In genomic region chrIII:13310552-13310951, ce11 we compare ENCODE assay signal across 6 worm cellular contexts.
TF ChIP-seq lines count a peak whose summit lies in the region.

No protein-coding gene starts in this region.

TF ChIP-seq in whole organism, L1 larva, 84 proteins besides CTCF, POLR2A, EP300 and RAD21 (continues in another document):
- TF ChIP-seq nhr-28 (tag; optimal IDR thresholded peaks at IDR 0.05; lab: Kevin White, UChicago) (no peak), sup-37 (GFP tag; optimal IDR thresholded peaks at IDR 0.05; lab: Kevin White, UChicago) (no peak), nhr-19 (GFP tag; conservative IDR thresholded peaks at IDR 0.05; lab: Robert Waterston, UW) (0 out of 2 replicates have a peak, but pooled peaks have one; percentile 2), hpl-2 (GFP tag; optimal IDR thresholded peaks at IDR 0.05; lab: Kevin White, UChicago) (no peak), pqm-1 (tag; optimal IDR thresholded peaks at IDR 0.05; lab: Kevin White, UChicago) (no peak), dsc-1 (tag; optimal IDR thresholded peaks at IDR 0.05; lab: Kevin White, UChicago) (no peak), mep-1 (tag; optimal IDR thresholded peaks at IDR 0.05; lab: Kevin White, UChicago) (peak; percentile 31), jun-1 (tag; optimal IDR thresholded peaks at IDR 0.05; lab: Kevin White, UChicago) (peak; percentile 8), mdl-1 (tag; optimal IDR thresholded peaks at IDR 0.05; lab: Kevin White, UChicago) (no peak), zip-4 (GFP tag; optimal IDR thresholded peaks at IDR 0.05; lab: Kevin White, UChicago) (no peak), efl-1 (optimal IDR thresholded peaks at IDR 0.05; lab: Kevin White, UChicago) (peak in 1 of 2 experiments; percentile 11), efl-1 (GFP tag; optimal IDR thresholded peaks at IDR 0.05 in 1 of 2; lab: Kevin White, UChicago) (peak; percentile 45 to 95), snu-23 (GFP tag; optimal IDR thresholded peaks at IDR 0.05; lab: Kevin White, UChicago) (peak; percentile 57), nhr-90 (tag; optimal IDR thresholded peaks at IDR 0.05; lab: Kevin White, UChicago; ENCODE audit: poor library complexity) (no peak), lin-15B (tag; optimal IDR thresholded peaks at IDR 0.05; lab: Kevin White, UChicago) (no peak)

TF ChIP-seq in whole organism, L2 larva, 48 proteins besides CTCF, POLR2A, EP300 and RAD21 (continues in another document):
- TF ChIP-seq nhr-10 (tag; optimal IDR thresholded peaks at IDR 0.05; lab: Kevin White, UChicago) (no peak), mab-5 (tag; optimal IDR thresholded peaks at IDR 0.05; lab: Kevin White, UChicago) (no peak), sma-9 (GFP tag; optimal IDR thresholded peaks at IDR 0.05; lab: Kevin White, UChicago) (no peak), sma-9 (tag; optimal IDR thresholded peaks at IDR 0.05; lab: Kevin White, UChicago) (no peak), C34F6.9 (tag; optimal IDR thresholded peaks at IDR 0.05; lab: Kevin White, UChicago) (peak; percentile 11), aly-2 (tag; optimal IDR thresholded peaks at IDR 0.05; lab: Kevin White, UChicago) (no peak), R02D3.7 (tag; optimal IDR thresholded peaks at IDR 0.05; lab: Kevin White, UChicago) (no peak), ceh-82 (tag; optimal IDR thresholded peaks at IDR 0.05; lab: Kevin White, UChicago) (no peak), elt-3 (tag; optimal IDR thresholded peaks at IDR 0.05; lab: Kevin White, UChicago) (no peak), ztf-11 (tag; optimal IDR thresholded peaks at IDR 0.05; lab: Kevin White, UChicago) (no peak), peb-1 (tag; optimal IDR thresholded peaks at IDR 0.05; lab: Kevin White, UChicago) (no peak), lsy-2 (tag; optimal IDR thresholded peaks at IDR 0.05; lab: Kevin White, UChicago) (peak in 1 of 2 experiments; percentile 27), skn-1 (tag; optimal IDR thresholded peaks at IDR 0.05; lab: Kevin White, UChicago) (no peak), unc-55 (GFP tag; optimal IDR thresholded peaks at IDR 0.05; lab: Kevin White, UChicago) (no peak), sma-3 (GFP tag; optimal IDR thresholded peaks at IDR 0.05; lab: Kevin White, UChicago) (no peak), lin-11 (tag; optimal IDR thresholded peaks at IDR 0.05; lab: Kevin White, UChicago) (no peak), nhr-12 (tag; optimal IDR thresholded peaks at IDR 0.05; lab: Kevin White, UChicago) (no peak)

TF ChIP-seq in whole organism, L3 larva, 47 proteins besides CTCF, POLR2A, EP300 and RAD21:
- TF ChIP-seq pqm-1 (tag; optimal IDR thresholded peaks at IDR 0.05; lab: Kevin White, UChicago) (peak; percentile 56), elt-2 (tag; optimal IDR thresholded peaks at IDR 0.05; lab: Kevin White, UChicago) (peak; percentile 32), ZK546.5 (tag; optimal IDR thresholded peaks at IDR 0.05; lab: Kevin White, UChicago) (no peak), mdl-1 (tag; optimal IDR thresholded peaks at IDR 0.05; lab: Kevin White, UChicago) (no peak), snpc-4 (tag; optimal IDR thresholded peaks at IDR 0.05; lab: Kevin White, UChicago) (no peak), nhr-23 (tag; optimal IDR thresholded peaks at IDR 0.05; lab: Kevin White, UChicago) (peak; percentile 26), egl-5 (tag; optimal IDR thresholded peaks at IDR 0.05; lab: Kevin White, UChicago) (no peak), egl-27 (tag; optimal IDR thresholded peaks at IDR 0.05; lab: Kevin White, UChicago) (no peak), nhr-237 (tag; optimal IDR thresholded peaks at IDR 0.05; lab: Kevin White, UChicago) (no peak), elt-3 (tag; optimal IDR thresholded peaks at IDR 0.05; lab: Kevin White, UChicago) (no peak), ceh-16 (tag; optimal IDR thresholded peaks at IDR 0.05; lab: Kevin White, UChicago) (no peak), sea-2 (GFP tag; optimal IDR thresholded peaks at IDR 0.05; lab: Kevin White, UChicago) (no peak), nhr-25 (tag; optimal IDR thresholded peaks at IDR 0.05; lab: Kevin White, UChicago) (no peak), pha-4 (tag; optimal IDR thresholded peaks at IDR 0.05; lab: Kevin White, UChicago) (peak; percentile 67), elt-1 (tag; optimal IDR thresholded peaks at IDR 0.05; lab: Kevin White, UChicago) (no peak)

TF ChIP-seq in whole organism, L4 larva, 104 proteins besides CTCF, POLR2A, EP300 and RAD21:
- TF ChIP-seq nhr-77 (tag; optimal IDR thresholded peaks at IDR 0.05; lab: Kevin White, UChicago) (peak; percentile 67), snpc-4 (tag; optimal IDR thresholded peaks at IDR 0.05; lab: Kevin White, UChicago) (no peak), nhr-28 (tag; optimal IDR thresholded peaks at IDR 0.05; lab: Kevin White, UChicago) (peak; percentile 40), skn-1 (tag; optimal IDR thresholded peaks at IDR 0.05; lab: Kevin White, UChicago) (no peak), mep-1 (tag; optimal IDR thresholded peaks at IDR 0.05; lab: Kevin White, UChicago) (peak; percentile 6), hlh-30 (tag; optimal IDR thresholded peaks at IDR 0.05; lab: Kevin White, UChicago; ENCODE audit: insufficient read depth) (peak; percentile 69), ces-1 (GFP tag; optimal IDR thresholded peaks at IDR 0.05; lab: Kevin White, UChicago) (no peak), lsy-2 (tag; optimal IDR thresholded peaks at IDR 0.05; lab: Kevin White, UChicago) (peak in 1 of 2 experiments; percentile 30), dve-1 (tag; optimal IDR thresholded peaks at IDR 0.05; lab: Kevin White, UChicago; ENCODE audit: insufficient read depth) (peak; percentile 66), mdl-1 (tag; optimal IDR thresholded peaks at IDR 0.05; lab: Kevin White, UChicago) (no peak), daf-16 (GFP tag; optimal IDR thresholded peaks at IDR 0.05; lab: Kevin White, UChicago) (no peak), daf-16 (tag; optimal IDR thresholded peaks at IDR 0.05; lab: Kevin White, UChicago) (peak; percentile 83)

TF ChIP-seq in whole organism, mixed stage, embryonic, 35 proteins besides CTCF, POLR2A, EP300 and RAD21:
- no peak for TF ChIP-seq mls-2 (tag; optimal IDR thresholded peaks at IDR 0.05; lab: Kevin White, UChicago)
- peak; percentile 14 for TF ChIP-seq nhr-237 (tag; optimal IDR thresholded peaks at IDR 0.05; lab: Kevin White, UChicago)

TF ChIP-seq in whole organism, young adult, 124 proteins besides CTCF, POLR2A, EP300 and RAD21:
- TF ChIP-seq let-607 (tag; optimal IDR thresholded peaks at IDR 0.05; lab: Kevin White, UChicago), result no peak
- TF ChIP-seq rpc-1 (optimal IDR thresholded peaks at IDR 0.05; lab: Kevin White, UChicago), result no peak
- TF ChIP-seq rpc-1 (tag; optimal IDR thresholded peaks at IDR 0.05; lab: Kevin White, UChicago), result no peak
- TF ChIP-seq lin-54 (GFP tag; optimal IDR thresholded peaks at IDR 0.05; lab: Kevin White, UChicago), result no peak
- TF ChIP-seq bed-2 (GFP tag; IDR thresholded peaks at IDR 0.05; lab: Robert Waterston, UW), result no peak
- TF ChIP-seq attf-3 (GFP tag; conservative IDR thresholded peaks at IDR 0.05; lab: Robert Waterston, UW), result no peak
- peak; percentile 27 for TF ChIP-seq attf-5 (GFP tag; optimal IDR thresholded peaks at IDR 0.05; lab: Kevin White, UChicago)
